Worm (Caenorhabditis elegans) whole organism, mixed stage, embryonic: ENCODE measurements around the gene sel-8.

ENCODE experiments used
- blmp-1 ChIP-seq: fragments of 150-350 bp; optimal IDR thresholded peaks from 2 replicates; lab custom pipeline; 2014; ENCODE audit warnings: missing biosample characterization, missing genetic modification characterization
- elt-1 ChIP-seq: sonication (generic microtip); optimal IDR thresholded peaks from 2 replicates; lab custom pipeline; 2017; ENCODE audit warnings: missing genetic modification characterization, mild to moderate bottlenecking, missing compliant biosample characterization, antibody characterized with exemption, moderate library complexity, borderline replicate concordance; ENCODE audit not compliant: insufficient read depth
- elt-3 ChIP-seq: fragments of 150-350 bp; optimal IDR thresholded peaks from 2 replicates; lab custom pipeline; 2014; ENCODE audit warnings: missing biosample characterization, missing genetic modification characterization
- ham-2 ChIP-seq: fragments of 200-800 bp; sonication (Bioruptor generic); optimal IDR thresholded peaks from 2 replicates; lab custom pipeline; 2018; ENCODE audit warnings: mild to moderate bottlenecking, missing genetic modification characterization, missing compliant biosample characterization
- lin-13 ChIP-seq: fragments of 150-350 bp; optimal IDR thresholded peaks from 2 replicates; lab custom pipeline; 2014; ENCODE audit warnings: missing biosample characterization, missing genetic modification characterization
- lsy-2 ChIP-seq: fragments of 150-350 bp; optimal IDR thresholded peaks from 2 replicates; lab custom pipeline; 2014; ENCODE audit warnings: missing biosample characterization, missing genetic modification characterization
- mep-1 ChIP-seq: fragments of 150-350 bp; optimal IDR thresholded peaks from 2 replicates; lab custom pipeline; 2017; ENCODE audit warnings: missing biosample characterization, missing genetic modification reagents, missing genetic modification characterization, inconsistent platforms
- nhr-237 ChIP-seq: fragments of 150-350 bp; optimal IDR thresholded peaks from 2 replicates; lab custom pipeline; 2014; ENCODE audit warnings: missing biosample characterization, missing genetic modification characterization
- pha-4 ChIP-seq: fragments of 150-350 bp; optimal IDR thresholded peaks from 2 replicates; lab custom pipeline; 2018; ENCODE audit warnings: missing biosample characterization, missing genetic modification reagents, missing genetic modification characterization
- snpc-4 ChIP-seq: fragments of 150-350 bp; optimal IDR thresholded peaks from 2 replicates; lab custom pipeline; 2014; ENCODE audit warnings: missing biosample characterization, missing genetic modification characterization
- tbx-8 ChIP-seq: fragments of 200-800 bp; sonication (Bioruptor generic); optimal IDR thresholded peaks from 2 replicates; lab custom pipeline; 2018; ENCODE audit warnings: mild to moderate bottlenecking, missing genetic modification characterization, moderate library complexity, missing compliant biosample characterization

DNA sequence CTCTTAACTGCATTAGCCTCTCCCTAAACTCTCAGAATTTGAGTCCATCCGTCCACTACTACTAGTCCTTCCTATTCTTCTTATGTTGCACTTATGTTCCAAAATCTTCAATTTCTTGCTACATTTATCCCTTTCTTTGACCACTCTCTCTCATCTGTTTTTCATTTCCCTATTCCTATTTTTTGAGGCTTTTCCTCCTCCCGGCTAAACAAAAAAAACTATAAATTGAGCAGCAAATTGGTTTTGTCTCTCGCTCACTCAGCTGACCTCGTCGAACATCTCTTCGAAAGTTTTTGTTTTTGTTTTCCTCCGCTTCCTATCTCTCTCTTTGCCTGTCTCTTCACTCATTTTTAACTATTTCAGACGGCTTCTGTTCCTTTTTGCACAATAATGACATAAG, 36.6 kb downstream of the sel-8 start, which contains the start of gene ptp-1:
- TF ChIP-seq lsy-2 (tag; lab: Kevin White, UChicago) (no peak), mep-1 (tag; lab: Kevin White, UChicago) (no peak), lin-13 (no peak), tbx-8 (GFP tag; lab: Kevin White, UChicago) (no peak), snpc-4 (tag; lab: Kevin White, UChicago) (no peak), ham-2 (GFP tag; lab: Kevin White, UChicago) (no peak), elt-3 (tag; lab: Kevin White, UChicago) (no peak), pha-4 (tag; lab: Kevin White, UChicago) (no peak), elt-1 (tag; lab: Kevin White, UChicago) (no peak), blmp-1 (tag; lab: Kevin White, UChicago) (no peak), nhr-237 (tag; lab: Kevin White, UChicago) (no peak)
